Worm (Caenorhabditis elegans) whole organism, late embryonic: ENCODE measurements around the gene srj-55.

Source experiments
- C08G9.2 ChIP-seq: sonication (generic microtip); optimal IDR thresholded peaks from 2 replicates; lab custom pipeline; 2016; ENCODE audit warnings: mild to moderate bottlenecking, missing genetic modification characterization, moderate library complexity, missing compliant biosample characterization
- K02D7.2 ChIP-seq: sonication (generic microtip); optimal IDR thresholded peaks from 2 replicates; lab custom pipeline; 2017; ENCODE audit warnings: mild to moderate bottlenecking, missing genetic modification characterization, missing compliant biosample characterization
- K09A11.1 ChIP-seq: sonication (generic microtip); optimal IDR thresholded peaks from 2 replicates; lab custom pipeline; 2017; ENCODE audit warnings: antibody characterized with exemption, mild to moderate bottlenecking, missing genetic modification characterization, missing compliant biosample characterization; ENCODE audit not compliant: insufficient read depth
- Y22D7AL.16 ChIP-seq: sonication (generic microtip); optimal IDR thresholded peaks from 2 replicates; lab custom pipeline; 2016; ENCODE audit warnings: missing genetic modification characterization, missing compliant biosample characterization
- ceh-14 ChIP-seq: sonication (generic microtip); optimal IDR thresholded peaks from 2 replicates; lab custom pipeline; 2016; ENCODE audit warnings: missing genotype, missing genetic modification characterization, missing compliant biosample characterization
- ceh-18 ChIP-seq: sonication (generic microtip); optimal IDR thresholded peaks from 2 replicates; lab custom pipeline; 2016; ENCODE audit warnings: missing genetic modification characterization, missing compliant biosample characterization
- ceh-22 ChIP-seq: sonication (generic microtip); optimal IDR thresholded peaks from 2 replicates; lab custom pipeline; 2017; ENCODE audit warnings: missing biosample characterization, missing genetic modification characterization
- ceh-48 ChIP-seq: sonication (generic microtip); optimal IDR thresholded peaks from 2 replicates; lab custom pipeline; 2016; ENCODE audit warnings: missing genetic modification characterization, inconsistent platforms, missing compliant biosample characterization
- ceh-6 ChIP-seq: fragments of 200-800 bp; sonication (Bioruptor generic); optimal IDR thresholded peaks from 2 replicates; lab custom pipeline; 2018; ENCODE audit warnings: mild to moderate bottlenecking, missing genetic modification characterization, missing compliant biosample characterization
- ceh-9 ChIP-seq: sonication (generic microtip); optimal IDR thresholded peaks from 2 replicates; lab custom pipeline; 2016; ENCODE audit warnings: mild to moderate bottlenecking, missing genetic modification characterization, inconsistent platforms, missing compliant biosample characterization
- che-1 ChIP-seq: sonication (generic microtip); optimal IDR thresholded peaks from 2 replicates; lab custom pipeline; 2016; ENCODE audit warnings: mild to moderate bottlenecking, missing genetic modification characterization, missing compliant biosample characterization
- dve-1 ChIP-seq: sonication (generic microtip); optimal IDR thresholded peaks from 2 replicates; lab custom pipeline; 2017; ENCODE audit warnings: antibody characterized with exemption, mild to moderate bottlenecking, missing genetic modification characterization, missing compliant biosample characterization
- fax-1 ChIP-seq: sonication (generic microtip); optimal IDR thresholded peaks from 2 replicates; lab custom pipeline; 2016; ENCODE audit warnings: missing genotype, missing genetic modification characterization, missing compliant biosample characterization
- fkh-6 ChIP-seq: sonication (generic microtip); optimal IDR thresholded peaks from 2 replicates; lab custom pipeline; 2016; ENCODE audit warnings: missing genetic modification characterization, missing compliant biosample characterization
- gmeb-2 ChIP-seq: sonication (generic microtip); optimal IDR thresholded peaks from 2 replicates; lab custom pipeline; 2016; ENCODE audit warnings: missing genetic modification characterization, inconsistent platforms, missing compliant biosample characterization
- hlh-13 ChIP-seq: fragments of 200-800 bp; sonication (Bioruptor generic); optimal IDR thresholded peaks from 2 replicates; lab custom pipeline; 2018; ENCODE audit warnings: mild to moderate bottlenecking, missing genetic modification characterization, missing compliant biosample characterization
- hlh-30 ChIP-seq: sonication (generic microtip); optimal IDR thresholded peaks from 2 replicates; lab custom pipeline; 2017; ENCODE audit warnings: antibody characterized with exemption, missing genetic modification characterization, missing compliant biosample characterization; ENCODE audit not compliant: insufficient read depth
- hlh-6 ChIP-seq: sonication (generic microtip); optimal IDR thresholded peaks from 2 replicates; lab custom pipeline; 2016; ENCODE audit warnings: missing genotype, missing genetic modification characterization, missing compliant biosample characterization
- hlh-8 ChIP-seq: sonication (generic microtip); optimal IDR thresholded peaks from 2 replicates; lab custom pipeline; 2016; ENCODE audit warnings: missing genotype, missing genetic modification characterization, missing compliant biosample characterization
- lim-6 ChIP-seq: sonication (generic microtip); optimal IDR thresholded peaks from 2 replicates; lab custom pipeline; 2016; ENCODE audit warnings: missing genetic modification characterization, missing compliant biosample characterization
- lin-11 ChIP-seq: fragments of 200-800 bp; sonication (Bioruptor generic); optimal IDR thresholded peaks from 2 replicates; lab custom pipeline; 2018; ENCODE audit warnings: mild to moderate bottlenecking, missing genetic modification characterization, missing compliant biosample characterization
- madf-2 ChIP-seq: sonication (generic microtip); optimal IDR thresholded peaks from 2 replicates; lab custom pipeline; 2017; ENCODE audit warnings: missing genetic modification characterization, missing compliant biosample characterization
- mec-3 ChIP-seq: sonication (generic microtip); optimal IDR thresholded peaks from 2 replicates; lab custom pipeline; 2016; ENCODE audit warnings: borderline replicate concordance, missing genetic modification characterization, missing compliant biosample characterization
- nfya-1 ChIP-seq: sonication (generic microtip); optimal IDR thresholded peaks from 2 replicates; lab custom pipeline; 2017; ENCODE audit warnings: missing genetic modification characterization, mild to moderate bottlenecking, missing compliant biosample characterization, antibody characterized with exemption, moderate library complexity
- pat-9 ChIP-seq: fragments of 200-800 bp; sonication (Bioruptor generic); optimal IDR thresholded peaks from 2 replicates; lab custom pipeline; 2018; ENCODE audit warnings: mild to moderate bottlenecking, missing genetic modification characterization, moderate library complexity, missing compliant biosample characterization
- pax-1 ChIP-seq: fragments of 150-350 bp; optimal IDR thresholded peaks from 2 replicates; lab custom pipeline; 2014; ENCODE audit warnings: missing biosample characterization, missing genetic modification characterization
- pha-4 ChIP-seq: fragments of 150-350 bp; optimal IDR thresholded peaks from 2 replicates; lab custom pipeline; 2018; ENCODE audit warnings: missing biosample characterization, missing genetic modification reagents, missing genetic modification characterization
- pqm-1 ChIP-seq: sonication (generic microtip); optimal IDR thresholded peaks from 2 replicates; lab custom pipeline; 2016; ENCODE audit warnings: missing genetic modification characterization, missing compliant biosample characterization
- sdc-2 ChIP-seq: sonication (generic microtip); optimal IDR thresholded peaks from 2 replicates; lab custom pipeline; 2016; ENCODE audit warnings: missing genotype, missing genetic modification characterization, missing compliant biosample characterization
- syd-9 ChIP-seq: sonication (generic microtip); optimal IDR thresholded peaks from 2 replicates; lab custom pipeline; 2016; ENCODE audit warnings: mild to moderate bottlenecking, missing genetic modification characterization, moderate library complexity, missing compliant biosample characterization
- tbx-7 ChIP-seq: sonication (generic microtip); optimal IDR thresholded peaks from 2 replicates; lab custom pipeline; 2016; ENCODE audit warnings: missing genotype, missing genetic modification characterization, missing compliant biosample characterization
- unc-42 ChIP-seq: sonication (generic microtip); optimal IDR thresholded peaks from 2 replicates; lab custom pipeline; 2016; ENCODE audit warnings: missing genotype, missing genetic modification characterization, missing compliant biosample characterization
- unc-86 ChIP-seq: sonication (generic microtip); optimal IDR thresholded peaks from 2 replicates; lab custom pipeline; 2016; ENCODE audit warnings: missing genetic modification characterization, missing compliant biosample characterization
- zip-5 ChIP-seq: sonication (generic microtip); optimal IDR thresholded peaks from 2 replicates; lab custom pipeline; 2016; ENCODE audit warnings: missing genetic modification characterization, missing compliant biosample characterization
- ztf-16 ChIP-seq: sonication (generic microtip); optimal IDR thresholded peaks from 2 replicates; lab custom pipeline; 2017; ENCODE audit warnings: missing genetic modification characterization, missing compliant biosample characterization

The srj-55 gene

ce11 chrV:2832666-2833065 lies 25.1 kb downstream of the srj-55 start, which contains the start of gene srj-50:
Gene srj-50 (plus strand): TSS chrV:2832966.
- no peak for TF ChIP-seq che-1

DNA sequence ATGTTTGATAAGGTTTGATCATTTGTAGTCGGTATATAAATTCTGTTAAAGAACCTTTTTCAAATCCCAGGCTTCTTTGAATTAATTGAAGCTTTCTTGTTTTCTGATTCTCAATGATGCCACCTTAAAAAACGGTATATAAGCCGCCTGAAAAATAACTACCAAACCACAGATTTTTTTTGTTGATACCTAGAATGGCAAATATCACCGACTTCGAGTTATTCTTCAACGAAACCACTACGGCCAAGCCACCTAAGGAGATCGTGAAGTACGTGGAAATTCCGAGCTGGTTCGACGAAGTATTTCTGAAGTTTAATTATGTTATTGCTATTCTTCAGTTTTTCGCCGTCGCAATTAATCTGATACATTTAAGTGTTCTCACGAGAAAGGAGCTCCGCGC lies 26.9 kb downstream of the srj-55 start, which contains the start of gene srw-2:
Gene srw-2 (plus strand): TSS at position 62 of the 400 bp plus-strand sequence.
- TF ChIP-seq sdc-2 (tag; lab: Kevin White, UChicago) (no peak), syd-9 (tag; lab: Kevin White, UChicago) (no peak), ceh-9 (tag; lab: Kevin White, UChicago) (no peak), fkh-6 (tag; lab: Kevin White, UChicago) (no peak), che-1 (no peak), tbx-7 (tag; lab: Kevin White, UChicago) (no peak), dve-1 (tag; lab: Kevin White, UChicago) (no peak), ceh-22 (tag; lab: Kevin White, UChicago) (no peak), ceh-18 (no peak), gmeb-2 (no peak), ceh-6 (GFP tag; lab: Kevin White, UChicago) (no peak), ceh-48 (tag; lab: Kevin White, UChicago) (no peak), fax-1 (tag; lab: Kevin White, UChicago) (no peak), ztf-16 (tag; lab: Kevin White, UChicago) (no peak), pat-9 (tag; lab: Kevin White, UChicago) (no peak), lin-11 (tag; lab: Kevin White, UChicago) (no peak), hlh-30 (no peak), pax-1 (tag; lab: Kevin White, UChicago) (no peak), Y22D7AL.16 (no peak)

- TF ChIP-seq unc-42 (tag; lab: Kevin White, UChicago) (peak; percentile 1), nfya-1 (no peak)
- TF ChIP-seq, all 69 proteins: peak for 1
Measured at ce11 chrV:2826815-2827214, 30.9 kb downstream of the srj-55 start, which contains the start of gene T03D3.5. Gene T03D3.5 (minus strand): TSS chrV:2826835.

DNA sequence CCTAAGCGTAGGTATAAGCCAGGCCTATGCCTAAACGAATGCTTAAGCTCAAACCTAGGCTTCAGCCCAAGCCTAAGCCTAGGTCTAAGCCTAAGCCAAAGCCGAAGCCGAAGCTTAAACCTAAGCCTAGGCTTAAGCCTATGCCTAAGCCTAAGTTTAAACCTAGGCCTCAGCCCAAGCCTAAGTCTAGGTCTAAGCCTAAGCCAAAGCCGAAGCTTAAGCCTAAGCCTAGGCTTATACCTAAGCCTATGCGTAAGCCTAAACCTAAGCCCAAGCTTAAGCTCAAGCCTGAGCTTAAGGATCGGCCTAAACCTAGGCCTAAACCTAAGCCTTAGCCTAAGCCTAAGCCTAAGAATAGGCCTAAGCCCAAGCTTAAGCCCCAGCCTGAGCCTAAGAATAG lies 31.8 kb downstream of the srj-55 start:
- TF ChIP-seq zip-5 (tag; lab: Kevin White, UChicago) (no peak), ztf-16 (tag; lab: Kevin White, UChicago) (no peak), lin-11 (tag; lab: Kevin White, UChicago) (no peak), ceh-18 (no peak), hlh-30 (no peak), dve-1 (tag; lab: Kevin White, UChicago) (peak; percentile 85)
- TF ChIP-seq, all 69 proteins: peak for 1

DNA sequence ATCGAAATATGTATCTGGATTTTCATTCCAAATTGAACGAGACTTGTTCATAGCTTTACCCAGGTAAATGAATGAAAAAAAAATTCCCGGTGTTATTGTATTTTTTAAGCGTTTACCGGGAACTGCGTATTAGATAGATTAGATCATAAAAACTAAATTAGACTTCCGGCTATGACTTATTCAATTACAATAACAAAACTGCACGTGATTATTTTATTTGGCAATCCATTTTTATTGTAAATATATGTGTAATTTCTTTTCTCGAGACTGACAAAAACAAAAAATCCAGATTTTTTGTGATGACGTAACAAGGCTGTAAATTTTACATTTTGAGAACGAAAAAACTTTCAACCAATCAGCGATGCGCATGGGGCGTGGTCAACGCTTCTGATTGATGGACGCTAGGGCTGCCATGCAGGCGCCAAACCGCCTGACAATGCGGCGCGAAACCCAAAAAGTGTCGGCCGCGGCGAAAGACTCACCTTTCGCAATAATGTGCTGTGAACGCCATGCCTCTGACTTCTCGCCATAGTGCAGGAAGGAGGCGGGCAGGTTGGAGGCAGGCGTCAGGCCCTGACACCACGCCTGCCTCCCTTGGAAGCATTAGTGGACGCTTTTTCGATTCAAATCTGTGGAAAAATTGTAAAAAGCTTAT lies 36.0 kb downstream of the srj-55 start, which contains the start of gene srh-36:
Gene srh-36 (minus strand): TSS at position 51 of the 655 bp plus-strand sequence.
- no peak for TF ChIP-seq lin-11 (tag; lab: Kevin White, UChicago)
- no peak for TF ChIP-seq syd-9 (tag; lab: Kevin White, UChicago)
- TF ChIP-seq, all 69 proteins: peak for 0

ce11 chrV:2818117-2818516 lies 39.6 kb downstream of the srj-55 start, which contains the start of gene srt-34:
Gene srt-34 (minus strand): TSS chrV:2818217.
- no peak for TF ChIP-seq nfya-1
- no peak for TF ChIP-seq K02D7.2
- TF ChIP-seq ceh-48 (tag; lab: Kevin White, UChicago), result no peak
- TF ChIP-seq madf-2 (tag; lab: Kevin White, UChicago), result no peak
- no peak for TF ChIP-seq unc-86 (tag; lab: Kevin White, UChicago)
- TF ChIP-seq K09A11.1 (tag; lab: Kevin White, UChicago), result no peak
- TF ChIP-seq, all 69 proteins: peak for 0

DNA sequence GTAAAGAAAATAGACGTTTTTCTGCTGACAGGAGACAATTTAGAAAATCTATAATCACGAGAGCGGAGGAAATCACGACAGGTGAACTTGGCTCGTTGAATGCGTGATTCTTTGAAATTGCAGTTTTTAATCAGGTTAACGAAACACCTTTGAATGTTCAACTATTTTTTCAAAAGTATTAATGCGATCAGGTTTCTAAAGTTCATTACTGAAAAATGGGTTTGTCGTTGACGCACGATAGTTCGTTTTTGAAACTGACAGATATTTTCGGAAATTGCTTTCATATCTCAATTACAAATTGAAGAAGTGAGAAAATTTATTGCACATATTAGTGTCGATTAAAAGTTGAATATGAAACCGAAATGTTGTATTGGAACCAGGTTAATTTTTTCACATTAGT lies 41.8 kb downstream of the srj-55 start, which contains the start of gene F54E2.5:
Gene F54E2.5 (minus strand): TSS at position 101 of the 400 bp plus-strand sequence.
- TF ChIP-seq K02D7.2, result no peak
- TF ChIP-seq ceh-14, result no peak
- no peak for TF ChIP-seq C08G9.2
- TF ChIP-seq gmeb-2, result no peak
- TF ChIP-seq tbx-7 (tag; lab: Kevin White, UChicago), result no peak
- no peak for TF ChIP-seq pha-4 (tag; lab: Kevin White, UChicago)
- TF ChIP-seq hlh-6 (tag; lab: Kevin White, UChicago), result no peak
- no peak for TF ChIP-seq hlh-13 (GFP tag; lab: Kevin White, UChicago)
- no peak for TF ChIP-seq che-1
- no peak for TF ChIP-seq pqm-1 (tag; lab: Kevin White, UChicago)
- TF ChIP-seq mec-3 (tag; lab: Kevin White, UChicago), result no peak
- TF ChIP-seq hlh-8 (tag; lab: Kevin White, UChicago), result no peak
- no peak for TF ChIP-seq lim-6 (tag; lab: Kevin White, UChicago)
